Worm (Caenorhabditis elegans): ENCODE measurements around the gene ZK669.2.
A peak's percentile ranks its signal among the peaks of the same experiment; 100 is the strongest.

Gene ZK669.2

ce11 chrII:7968393-7968792 lies 30.4 kb upstream of the ZK669.2 start:
- TF ChIP-seq dve-1 (tag; optimal IDR thresholded peaks at IDR 0.05) (no peak), unc-42 (tag; optimal IDR thresholded peaks at IDR 0.05) (peak; percentile 50), zip-5 (tag; optimal IDR thresholded peaks at IDR 0.05) (no peak)

- no peak for TF ChIP-seq ceh-6 (GFP tag; optimal IDR thresholded peaks at IDR 0.05)
- no peak for TF ChIP-seq gmeb-2 (tag; optimal IDR thresholded peaks at IDR 0.05)
- no peak for TF ChIP-seq ceh-2 (tag; optimal IDR thresholded peaks at IDR 0.05)
- no peak for TF ChIP-seq pqm-1 (tag; optimal IDR thresholded peaks at IDR 0.05)
- TF ChIP-seq Y22D7AL.16 (tag; optimal IDR thresholded peaks at IDR 0.05), result no peak
- TF ChIP-seq sdc-2 (tag; optimal IDR thresholded peaks at IDR 0.05), result no peak
- TF ChIP-seq npax-4 (tag; optimal IDR thresholded peaks at IDR 0.05), result no peak
- TF ChIP-seq rnt-1 (tag; optimal IDR thresholded peaks at IDR 0.05), result no peak
- no peak for TF ChIP-seq eyg-1 (tag; optimal IDR thresholded peaks at IDR 0.05)
- no peak for TF ChIP-seq C08G9.2 (tag; optimal IDR thresholded peaks at IDR 0.05)
- no peak for TF ChIP-seq fkh-6 (tag; optimal IDR thresholded peaks at IDR 0.05)
- TF ChIP-seq C38D4.7 (GFP tag; optimal IDR thresholded peaks at IDR 0.05), result no peak
- no peak for TF ChIP-seq K02D7.2 (tag; optimal IDR thresholded peaks at IDR 0.05)
- no peak for TF ChIP-seq ceh-45 (GFP tag; IDR thresholded peaks at IDR 0.05)
- TF ChIP-seq unc-42 (tag; optimal IDR thresholded peaks at IDR 0.05), result no peak
- no peak for TF ChIP-seq dve-1 (tag; optimal IDR thresholded peaks at IDR 0.05)
- TF ChIP-seq ets-4 (tag; optimal IDR thresholded peaks at IDR 0.05), result no peak
- no peak for TF ChIP-seq ttx-3 (tag; optimal IDR thresholded peaks at IDR 0.05)
- no peak for TF ChIP-seq pat-9 (tag; optimal IDR thresholded peaks at IDR 0.05)
- no peak for TF ChIP-seq sox-4 (tag; optimal IDR thresholded peaks at IDR 0.05)
Observed at ce11 chrII:7962181-7962580, 24.2 kb upstream of the ZK669.2 start.

ce11 chrII:7958544-7958943 lies 20.6 kb upstream of the ZK669.2 start, which contains the start of gene C04H4.1:
Gene C04H4.1, plus strand, starts transcription at chrII:7958844.
- TF ChIP-seq C38D4.7 (GFP tag; optimal IDR thresholded peaks at IDR 0.05) (no peak), C08G9.2 (tag; optimal IDR thresholded peaks at IDR 0.05) (no peak), ceh-48 (tag; optimal IDR thresholded peaks at IDR 0.05) (no peak), pha-2 (tag; optimal IDR thresholded peaks at IDR 0.05) (no peak), K02D7.2 (tag; optimal IDR thresholded peaks at IDR 0.05) (no peak), unc-3 (GFP tag; conservative IDR thresholded peaks at IDR 0.05) (no peak), unc-3 (tag; optimal IDR thresholded peaks at IDR 0.05) (no peak), unc-86 (tag; optimal IDR thresholded peaks at IDR 0.05) (no peak), fax-1 (tag; optimal IDR thresholded peaks at IDR 0.05) (no peak), pqm-1 (tag; optimal IDR thresholded peaks at IDR 0.05) (no peak), pha-4 (tag; optimal IDR thresholded peaks at IDR 0.05) (no peak)

- TF ChIP-seq ceh-14 (tag; optimal IDR thresholded peaks at IDR 0.05) (no peak), fkh-10 (GFP tag; optimal IDR thresholded peaks at IDR 0.05) (no peak), pha-4 (tag; optimal IDR thresholded peaks at IDR 0.05) (no peak), dmd-4 (tag; optimal IDR thresholded peaks at IDR 0.05; ENCODE audit: borderline replicate concordance) (no peak), ttx-3 (tag; optimal IDR thresholded peaks at IDR 0.05) (no peak), gmeb-2 (tag; optimal IDR thresholded peaks at IDR 0.05) (no peak), ceh-18 (tag; optimal IDR thresholded peaks at IDR 0.05) (no peak), hlh-13 (GFP tag; optimal IDR thresholded peaks at IDR 0.05) (no peak), sox-4 (tag; optimal IDR thresholded peaks at IDR 0.05) (no peak), madf-2 (tag; optimal IDR thresholded peaks at IDR 0.05) (no peak), odd-2 (tag; optimal IDR thresholded peaks at IDR 0.05) (no peak), unc-3 (GFP tag; conservative IDR thresholded peaks at IDR 0.05) (no peak), unc-3 (tag; optimal IDR thresholded peaks at IDR 0.05) (no peak)
Observed at ce11 chrII:7955548-7955947, 17.6 kb upstream of the ZK669.2 start.

- no peak for TF ChIP-seq pag-3 (tag; optimal IDR thresholded peaks at IDR 0.05; ENCODE audit: borderline replicate concordance)
- no peak for TF ChIP-seq rnt-1 (tag; optimal IDR thresholded peaks at IDR 0.05)
- TF ChIP-seq K09A11.1 (tag; optimal IDR thresholded peaks at IDR 0.05; ENCODE audit: insufficient read depth), result no peak
- no peak for TF ChIP-seq madf-2 (tag; optimal IDR thresholded peaks at IDR 0.05)
- no peak for TF ChIP-seq hlh-30 (tag; optimal IDR thresholded peaks at IDR 0.05; ENCODE audit: insufficient read depth)
- TF ChIP-seq ztf-16 (tag; optimal IDR thresholded peaks at IDR 0.05), result no peak
- TF ChIP-seq ceh-48 (tag; optimal IDR thresholded peaks at IDR 0.05), result no peak
- no peak for TF ChIP-seq sox-2 (GFP tag; IDR thresholded peaks at IDR 0.05)
- no peak for TF ChIP-seq ceh-45 (GFP tag; IDR thresholded peaks at IDR 0.05)
- TF ChIP-seq ahr-1 (tag; optimal IDR thresholded peaks at IDR 0.05), result no peak
- no peak for TF ChIP-seq unc-42 (tag; optimal IDR thresholded peaks at IDR 0.05)
- no peak for TF ChIP-seq K02D7.2 (tag; optimal IDR thresholded peaks at IDR 0.05)
- TF ChIP-seq ceh-30 (tag; optimal IDR thresholded peaks at IDR 0.05), result no peak
- no peak for TF ChIP-seq tbx-2 (tag; optimal IDR thresholded peaks at IDR 0.05)
- no peak for TF ChIP-seq hlh-15 (tag; optimal IDR thresholded peaks at IDR 0.05)
- no peak for TF ChIP-seq ceh-9 (tag; optimal IDR thresholded peaks at IDR 0.05)
- no peak for TF ChIP-seq pax-1 (tag; optimal IDR thresholded peaks at IDR 0.05)
Observed at ce11 chrII:7948278-7948677, 10.3 kb upstream of the ZK669.2 start.
